Fruit fly (Drosophila melanogaster) whole organism: ENCODE data around the gene SA1.

ENCODE experiments used
- CG8478 ChIP-seq: fragments of >200 bp; optimal IDR thresholded peaks from 2 replicates; lab custom pipeline; 2018; ENCODE audit warnings: inconsistent platforms
- Dll ChIP-seq: fragments of >200 bp; optimal IDR thresholded peaks from 2 replicates; lab custom pipeline; 2017
- EcR ChIP-seq, 2 experiments: fragments of >200 bp; optimal IDR thresholded peaks; 2 replicates each; lab custom pipeline; 2017; ENCODE audit warnings: missing biosample characterization in 2 of 2, missing genetic modification characterization in 2 of 2, missing genetic modification reagents in 2 of 2
- pan ChIP-seq: fragments of >200 bp; optimal IDR thresholded peaks from 2 replicates; lab custom pipeline; 2017
- psq ChIP-seq: fragments of >200 bp; optimal IDR thresholded peaks from 2 replicates; lab custom pipeline; 2017
- usp ChIP-seq: fragments of >200 bp; optimal IDR thresholded peaks from 2 replicates; lab custom pipeline; 2017; ENCODE audit warnings: missing biosample characterization, missing genetic modification characterization, mixed read lengths

SA1 gene

DNA sequence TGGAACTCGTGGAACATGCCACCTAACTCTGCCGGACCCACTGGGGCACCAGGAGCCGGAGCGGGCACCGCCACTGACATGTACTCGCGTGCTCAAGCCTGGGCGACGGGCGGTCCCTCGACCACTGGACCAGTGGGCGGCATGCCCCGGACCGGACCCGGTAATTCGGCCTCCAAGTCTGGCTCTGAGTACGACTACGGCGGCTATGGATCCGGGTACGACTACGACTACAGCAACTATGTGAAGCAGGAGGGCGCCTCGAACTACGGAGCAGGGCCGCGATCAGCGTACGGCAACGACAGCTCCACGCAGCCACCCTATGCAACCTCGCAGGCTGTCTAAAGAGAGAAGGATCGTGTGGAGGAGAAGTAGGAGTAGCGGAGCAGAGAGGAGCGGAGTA, 25.1 kb upstream of the SA1 start:
- TF ChIP-seq pan (lab: Kevin White, UChicago) (no peak), CG8478 (lab: Kevin White, UChicago) (no peak), Dll (lab: Kevin White, UChicago) (no peak), usp (GFP tag; lab: Kevin White, UChicago) (no peak), psq (no peak), EcR (GFP tag; optimal IDR thresholded peaks at IDR 0.05; lab: Kevin White, UChicago) (no peak)

DNA sequence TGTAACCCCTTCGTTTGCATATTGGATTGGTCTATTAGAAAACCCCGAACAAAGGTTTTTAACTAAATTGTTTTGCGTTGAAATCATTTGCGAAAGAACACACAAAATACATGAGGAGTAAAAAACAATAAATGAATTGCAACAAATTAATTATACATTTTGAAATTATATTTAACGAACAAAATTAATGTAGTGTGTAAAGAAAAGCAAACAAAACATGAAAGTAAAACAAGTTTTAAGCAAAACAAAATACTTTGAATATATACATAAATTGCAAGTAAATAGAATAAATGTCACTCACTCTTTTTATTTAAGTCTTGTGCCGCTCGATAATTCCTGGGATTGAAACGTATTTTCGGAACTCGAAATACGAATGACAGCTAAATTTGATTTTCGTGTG, 18.4 kb upstream of the SA1 start, which contains the start of gene CG43232:
Gene CG43232 (plus strand): TSS at position 301 of the 400 bp plus-strand sequence.
- no peak for TF ChIP-seq pan (lab: Kevin White, UChicago)
- no peak for TF ChIP-seq usp (GFP tag; lab: Kevin White, UChicago)
- no peak for TF ChIP-seq Dll (lab: Kevin White, UChicago)
- TF ChIP-seq EcR (GFP tag; optimal IDR thresholded peaks at IDR 0.05; lab: Kevin White, UChicago): no peak
- no peak for TF ChIP-seq CG8478 (lab: Kevin White, UChicago)
- TF ChIP-seq psq: no peak

DNA sequence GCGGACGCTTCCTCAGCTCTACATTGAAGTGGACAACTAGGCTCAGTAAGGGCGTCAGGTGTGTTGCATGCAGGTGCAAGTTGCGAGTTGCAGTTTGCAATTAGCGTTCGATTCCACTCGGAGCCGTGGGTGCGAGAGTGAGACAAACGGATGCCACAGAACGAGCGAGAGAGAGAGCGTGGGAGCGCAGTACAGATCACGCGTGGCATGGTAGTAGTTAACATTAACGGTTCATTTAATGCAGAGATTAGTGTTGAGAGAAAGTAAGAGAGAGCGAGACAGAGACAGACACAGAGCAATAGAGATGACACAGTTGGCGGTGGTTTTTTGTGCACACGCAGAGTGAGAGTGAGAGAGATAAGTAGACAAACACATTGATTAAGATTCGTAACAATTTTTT, 10.5 kb upstream of the SA1 start:
- TF ChIP-seq psq: no peak
- no peak for TF ChIP-seq Dll (lab: Kevin White, UChicago)
- TF ChIP-seq EcR (GFP tag; optimal IDR thresholded peaks at IDR 0.05; lab: Kevin White, UChicago): no peak
- no peak for TF ChIP-seq CG8478 (lab: Kevin White, UChicago)
- no peak for TF ChIP-seq usp (GFP tag; lab: Kevin White, UChicago)
- TF ChIP-seq pan (lab: Kevin White, UChicago): no peak

DNA sequence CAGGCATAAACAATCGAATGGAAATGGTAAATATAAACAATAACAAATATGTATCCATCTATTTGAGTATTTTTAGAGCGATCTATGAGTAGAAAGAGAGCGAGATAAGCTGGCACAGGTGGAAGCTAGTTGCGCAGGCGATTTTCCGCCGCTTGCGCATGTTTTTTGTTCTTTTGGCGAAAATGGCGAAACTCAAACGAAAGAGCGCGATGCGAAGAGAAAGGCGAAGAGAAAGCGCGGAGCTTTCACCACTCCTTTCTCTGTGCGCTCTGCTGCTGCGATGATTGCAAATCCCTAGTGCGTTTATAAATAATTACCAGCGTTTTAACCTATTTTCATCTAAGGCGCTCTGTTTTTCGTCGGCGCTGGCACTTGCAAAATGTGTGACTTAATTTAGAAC, 8.5 kb upstream of the SA1 start:
- TF ChIP-seq pan (lab: Kevin White, UChicago) (no peak), EcR (GFP tag; optimal IDR thresholded peaks at IDR 0.05; lab: Kevin White, UChicago) (no peak), usp (GFP tag; lab: Kevin White, UChicago) (no peak), Dll (lab: Kevin White, UChicago) (no peak), CG8478 (lab: Kevin White, UChicago) (no peak), psq (no peak)

DNA sequence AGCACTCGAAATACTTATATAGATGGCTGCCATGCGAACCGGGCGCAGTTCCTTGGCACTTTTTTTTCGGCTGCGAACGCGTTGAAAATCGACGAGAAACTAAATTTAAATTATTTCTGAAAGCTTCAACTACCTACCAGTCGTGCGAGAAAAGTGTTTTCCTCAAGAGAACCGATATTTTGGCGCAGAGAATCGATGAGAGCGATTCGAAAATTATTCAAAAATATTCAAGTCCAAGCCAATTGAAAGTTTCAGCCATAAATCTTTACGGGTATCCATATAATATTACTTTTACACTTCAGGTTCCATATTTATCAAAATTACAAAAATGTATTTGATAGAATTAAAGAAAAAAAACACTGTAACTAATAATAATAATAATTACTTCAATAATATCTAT, 7.5 kb upstream of the SA1 start, which contains the start of gene CG18304:
Gene CG18304 (minus strand): TSS at position 101 of the 400 bp plus-strand sequence.
- TF ChIP-seq Dll (lab: Kevin White, UChicago) (no peak), psq (no peak), usp (GFP tag; lab: Kevin White, UChicago) (no peak), CG8478 (lab: Kevin White, UChicago) (no peak), pan (lab: Kevin White, UChicago) (no peak), EcR (GFP tag; optimal IDR thresholded peaks at IDR 0.05; lab: Kevin White, UChicago) (no peak)

DNA sequence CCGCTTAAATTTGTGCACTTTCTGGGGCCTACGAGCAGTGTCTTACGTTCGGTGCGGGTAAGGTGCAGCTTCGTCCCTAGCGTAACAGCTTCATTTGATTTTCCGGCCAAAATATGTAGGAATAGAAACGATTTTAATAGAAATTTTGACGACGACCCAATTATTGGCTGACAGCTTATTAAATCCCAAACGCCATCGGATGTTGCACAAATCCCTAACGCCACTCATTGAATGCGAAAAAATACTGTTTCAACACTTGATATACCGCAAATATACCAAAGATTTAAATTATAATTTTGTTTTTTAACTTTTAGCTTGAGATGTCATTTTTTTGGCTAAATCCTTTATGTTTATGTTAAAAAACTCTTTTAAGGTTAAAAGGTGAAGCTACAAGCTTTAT, 5.1 kb upstream of the SA1 start, which contains the start of gene Fgop2:
Gene Fgop2 (minus strand): TSS at position 202 of the 400 bp plus-strand sequence.
- TF ChIP-seq CG8478 (lab: Kevin White, UChicago) (no peak), psq (no peak), usp (GFP tag; lab: Kevin White, UChicago) (no peak)

dm6 chr2L:6948540-6948942, 1.7 kb upstream of the SA1 start, which contains the start of gene ihog:
Gene ihog (minus strand): TSS chr2L:6948808.
- TF ChIP-seq psq: no peak

DNA sequence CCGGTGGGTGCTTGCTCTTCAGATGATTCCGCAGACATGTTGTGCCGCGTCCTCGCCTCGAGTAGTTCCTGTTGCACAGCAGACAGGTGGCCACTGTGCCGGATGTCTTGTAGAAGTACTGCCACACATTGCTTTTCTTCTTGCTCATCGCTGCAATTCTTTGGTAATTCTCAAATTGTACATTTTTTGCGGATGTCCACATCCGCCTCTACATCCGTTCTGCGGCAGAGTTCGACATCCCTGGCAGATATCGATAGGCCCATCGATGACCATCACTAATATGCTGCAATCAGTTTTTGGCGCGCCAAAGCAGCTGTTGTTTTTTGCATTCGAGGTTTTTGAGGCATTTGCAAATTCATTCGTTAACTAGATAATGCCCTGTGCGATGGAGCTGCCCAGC, 6.5 kb downstream of the SA1 start, which contains the start of the genes CG13775 and CG3430:
Gene CG13775 (minus strand): TSS at position 226 of the 400 bp plus-strand sequence.
Gene CG3430 (plus strand): TSS at position 284 of the 400 bp plus-strand sequence.
- TF ChIP-seq CG8478 (lab: Kevin White, UChicago) (no peak), Dll (lab: Kevin White, UChicago) (no peak), EcR (GFP tag; optimal IDR thresholded peaks at IDR 0.05; lab: Kevin White, UChicago) (no peak), pan (lab: Kevin White, UChicago) (no peak), usp (GFP tag; lab: Kevin White, UChicago) (no peak), psq (no peak)

- TF ChIP-seq psq: no peak
- no peak for TF ChIP-seq Dll (lab: Kevin White, UChicago)
- TF ChIP-seq EcR (GFP tag; optimal IDR thresholded peaks at IDR 0.05; lab: Kevin White, UChicago): no peak
- no peak for TF ChIP-seq CG8478 (lab: Kevin White, UChicago)
- TF ChIP-seq usp (GFP tag; lab: Kevin White, UChicago): no peak
- TF ChIP-seq pan (lab: Kevin White, UChicago): no peak
Observed at dm6 chr2L:6960165-6960564, 9.9 kb downstream of the SA1 start, which contains the start of the genes Atac1 and Hmgcl. Gene Atac1 (minus strand): TSS chr2L:6960328. Gene Hmgcl (plus strand): TSS chr2L:6960377.

DNA sequence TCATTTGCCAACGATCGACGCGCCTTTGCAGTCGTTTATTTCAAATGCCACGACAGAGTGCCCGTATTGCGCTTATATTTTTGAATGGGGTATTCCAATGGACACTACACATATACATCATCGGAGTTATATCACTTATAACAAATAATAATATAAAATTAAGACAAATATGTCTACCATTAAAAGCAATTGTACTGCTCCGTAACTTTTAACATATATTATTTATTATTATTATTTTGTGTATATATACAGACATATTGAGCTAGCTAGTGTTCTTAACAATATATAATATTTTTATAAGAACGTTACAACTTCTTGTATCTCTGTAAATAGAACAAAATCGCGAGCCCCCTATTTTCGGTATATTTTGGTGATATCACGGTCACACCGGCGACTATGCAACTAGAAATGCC, 13.8 kb downstream of the SA1 start, which contains the start of the genes sip2 and Coprox:
Gene sip2 (minus strand): TSS at position 53 of the 413 bp plus-strand sequence.
Gene Coprox (plus strand): TSS at position 400 of the 413 bp plus-strand sequence.
- TF ChIP-seq CG8478 (lab: Kevin White, UChicago) (no peak), EcR (GFP tag; optimal IDR thresholded peaks at IDR 0.05; lab: Kevin White, UChicago) (no peak), usp (GFP tag; lab: Kevin White, UChicago) (no peak), pan (lab: Kevin White, UChicago) (no peak), Dll (lab: Kevin White, UChicago) (no peak), psq (no peak)

DNA sequence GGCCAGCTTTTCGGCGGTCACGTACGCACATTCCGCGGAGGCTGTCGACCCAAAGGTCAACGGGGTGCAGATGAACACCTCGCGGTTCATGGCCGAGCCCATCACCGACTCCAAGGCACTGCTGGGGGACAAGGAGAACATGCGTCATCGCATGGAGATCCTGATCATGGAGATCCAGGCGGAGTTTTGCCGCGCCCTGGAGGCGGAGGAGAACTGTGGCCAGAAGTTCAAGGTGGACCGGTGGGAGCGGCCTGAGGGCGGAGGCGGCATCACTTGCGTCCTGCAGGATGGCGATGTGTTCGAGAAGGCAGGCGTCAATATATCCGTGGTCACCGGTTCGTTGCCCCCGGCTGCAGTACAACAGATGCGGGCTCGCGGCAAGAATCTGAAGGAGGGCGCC, 14.4 kb downstream of the SA1 start:
- TF ChIP-seq pan (lab: Kevin White, UChicago) (no peak), EcR (GFP tag; optimal IDR thresholded peaks at IDR 0.05; lab: Kevin White, UChicago) (no peak)

- TF ChIP-seq usp (GFP tag; lab: Kevin White, UChicago): no peak
- TF ChIP-seq pan (lab: Kevin White, UChicago): no peak
- no peak for TF ChIP-seq EcR (GFP tag; optimal IDR thresholded peaks at IDR 0.05; lab: Kevin White, UChicago)
- no peak for TF ChIP-seq psq
- no peak for TF ChIP-seq Dll (lab: Kevin White, UChicago)
- TF ChIP-seq CG8478 (lab: Kevin White, UChicago): no peak
Observed at dm6 chr2L:6966309-6966708, 16.1 kb downstream of the SA1 start.
